Worm (Caenorhabditis elegans) whole organism, L1 larva: ENCODE measurements around the gene marc-1.
A peak's percentile ranks its signal among the peaks of the same experiment; 100 is the strongest.

ENCODE experiments used
- C04F5.9 ChIP-seq: sonication (generic microtip); optimal IDR thresholded peaks from 2 replicates; lab custom pipeline; 2016; ENCODE audit warnings: missing genetic modification characterization, missing compliant biosample characterization
- C34B4.2 ChIP-seq: sonication (generic microtip); optimal IDR thresholded peaks from 2 replicates; lab custom pipeline; 2017; ENCODE audit warnings: mild to moderate bottlenecking, missing genetic modification characterization, missing compliant biosample characterization
- alr-1 ChIP-seq: fragments of 200-800 bp; sonication (Bioruptor generic); optimal IDR thresholded peaks from 2 replicates; lab custom pipeline; 2018; ENCODE audit warnings: borderline replicate concordance, mild to moderate bottlenecking, missing genetic modification characterization, missing compliant biosample characterization
- ama-1 ChIP-seq: fragments of 150-350 bp; optimal IDR thresholded peaks from 2 replicates; lab custom pipeline; 2014
- ceh-63 ChIP-seq: fragments of 200-800 bp; sonication (Bioruptor generic); optimal IDR thresholded peaks from 2 replicates; lab custom pipeline; 2018; ENCODE audit warnings: mild to moderate bottlenecking, missing genetic modification characterization, missing compliant biosample characterization
- ceh-90 ChIP-seq: sonication (generic microtip); optimal IDR thresholded peaks from 2 replicates; lab custom pipeline; 2016; ENCODE audit warnings: missing genetic modification characterization, missing compliant biosample characterization
- ces-1 ChIP-seq: fragments of 150-350 bp; optimal IDR thresholded peaks from 2 replicates; lab custom pipeline; 2014; ENCODE audit warnings: missing biosample characterization, missing genetic modification reagents, missing genetic modification characterization
- dpl-1 ChIP-seq, 3 experiments: fragments of 150-350 bp in 2 of 3; sonication (generic microtip) in 1 of 3; optimal IDR thresholded peaks; 2 replicates each; lab custom pipeline; 2014 to 2017; ENCODE audit warnings: missing biosample characterization in 3 of 3, missing genetic modification characterization in 3 of 3, missing genetic modification reagents in 3 of 3
- egl-13 ChIP-seq: sonication (generic microtip); optimal IDR thresholded peaks from 2 replicates; lab custom pipeline; 2016; ENCODE audit warnings: missing genotype, missing genetic modification reagents, missing genetic modification characterization, missing compliant biosample characterization
- egl-27 ChIP-seq, 2 experiments: fragments of 150-350 bp in 1 of 2; sonication (generic microtip); optimal IDR thresholded peaks; 3 replicates each; lab custom pipeline; 2017 to 2018; ENCODE audit warnings: missing biosample characterization in 2 of 2, missing genetic modification characterization in 2 of 2, missing genetic modification reagents in 2 of 2
- elt-2 ChIP-seq: sonication (generic microtip); optimal IDR thresholded peaks from 2 replicates; lab custom pipeline; 2016; ENCODE audit warnings: missing genetic modification characterization, mild to moderate bottlenecking, inconsistent platforms, missing compliant biosample characterization, missing genetic modification reagents
- ets-5 ChIP-seq: fragments of 200-800 bp; sonication (Bioruptor generic); IDR thresholded peaks from 2 replicates; pipeline ENCODE4 v1.3.6; 2022; ENCODE audit warnings: missing genetic modification characterization, missing compliant biosample characterization
- fkh-10 ChIP-seq: sonication (generic microtip); optimal IDR thresholded peaks from 2 replicates; lab custom pipeline; 2017; ENCODE audit warnings: missing biosample characterization, missing genetic modification reagents, missing genetic modification characterization
- fkh-4 ChIP-seq: sonication (generic microtip); optimal IDR thresholded peaks from 2 replicates; lab custom pipeline; 2016; ENCODE audit warnings: missing compliant biosample characterization, missing genetic modification characterization, borderline replicate concordance
- fkh-8 ChIP-seq: sonication (generic microtip); optimal IDR thresholded peaks from 2 replicates; lab custom pipeline; 2016; ENCODE audit warnings: mild to moderate bottlenecking, missing genetic modification characterization, missing compliant biosample characterization
- grh-1 ChIP-seq: fragments of 200-800 bp; sonication (Bioruptor generic); IDR thresholded peaks from 2 replicates; pipeline ENCODE4 v1.3.6; 2022; ENCODE audit warnings: missing genetic modification reagents, missing genetic modification characterization, missing compliant biosample characterization
- hlh-17 ChIP-seq: fragments of 200-800 bp; sonication (Bioruptor generic); optimal IDR thresholded peaks from 2 replicates; lab custom pipeline; 2018; ENCODE audit warnings: missing genetic modification characterization, mild to moderate bottlenecking, missing compliant biosample characterization, moderate library complexity, borderline replicate concordance
- isw-1 ChIP-seq: fragments of 200-800 bp; sonication (Bioruptor generic); IDR thresholded peaks from 2 replicates; pipeline ENCODE4 v1.3.6; 2022; ENCODE audit warnings: missing genetic modification characterization, missing compliant biosample characterization
- jun-1 ChIP-seq: fragments of 150-350 bp; optimal IDR thresholded peaks from 2 replicates; lab custom pipeline; 2014; ENCODE audit warnings: missing biosample characterization, missing genetic modification reagents, missing genetic modification characterization
- lin-14 ChIP-seq: fragments of 200-800 bp; sonication (Bioruptor generic); optimal IDR thresholded peaks from 2 replicates; lab custom pipeline; 2018; ENCODE audit warnings: mild to moderate bottlenecking, missing genetic modification characterization, moderate library complexity, missing compliant biosample characterization
- lin-35 ChIP-seq, 2 experiments: fragments of 150-350 bp; optimal IDR thresholded peaks; 2 replicates each; lab custom pipeline; 2014; ENCODE audit warnings: missing biosample characterization in 2 of 2, missing genetic modification characterization in 2 of 2, missing genetic modification reagents in 2 of 2
- lin-39 ChIP-seq: fragments of 150-350 bp; optimal IDR thresholded peaks from 2 replicates; lab custom pipeline; 2014; ENCODE audit warnings: missing biosample characterization, missing genetic modification reagents, missing genetic modification characterization
- lir-3 ChIP-seq: sonication (generic microtip); optimal IDR thresholded peaks from 2 replicates; lab custom pipeline; 2016; ENCODE audit warnings: mild to moderate bottlenecking, missing genetic modification characterization, moderate library complexity, missing compliant biosample characterization; ENCODE audit not compliant: poor library complexity
- lsy-2 ChIP-seq, 2 experiments: fragments of 150-350 bp; optimal IDR thresholded peaks; 2 replicates each; lab custom pipeline; 2014; ENCODE audit warnings: missing biosample characterization in 2 of 2, missing genetic modification characterization in 2 of 2
- mab-9 ChIP-seq: fragments of 200-800 bp; sonication (Bioruptor generic); IDR thresholded peaks from 2 replicates; pipeline ENCODE4 v1.3.6; 2022; ENCODE audit warnings: missing genetic modification reagents, missing genetic modification characterization, missing compliant biosample characterization
- mep-1 ChIP-seq: fragments of 150-350 bp; optimal IDR thresholded peaks from 2 replicates; lab custom pipeline; 2014; ENCODE audit warnings: missing biosample characterization, missing genetic modification characterization
- nhr-20 ChIP-seq: sonication (generic microtip); optimal IDR thresholded peaks from 2 replicates; lab custom pipeline; 2016; ENCODE audit warnings: mild to moderate bottlenecking, missing genetic modification characterization, missing compliant biosample characterization
- nhr-28 ChIP-seq: fragments of 150-350 bp; optimal IDR thresholded peaks from 2 replicates; lab custom pipeline; 2014; ENCODE audit warnings: missing biosample characterization, missing genetic modification characterization
- nhr-47 ChIP-seq: sonication (generic microtip); optimal IDR thresholded peaks from 2 replicates; lab custom pipeline; 2016; ENCODE audit warnings: mild to moderate bottlenecking, missing genetic modification characterization, moderate library complexity, missing compliant biosample characterization
- nhr-71 ChIP-seq: sonication (generic microtip); optimal IDR thresholded peaks from 2 replicates; lab custom pipeline; 2016; ENCODE audit warnings: mild to moderate bottlenecking, missing genetic modification characterization, moderate library complexity, missing compliant biosample characterization
- nhr-77 ChIP-seq: fragments of 150-350 bp; optimal IDR thresholded peaks from 2 replicates; lab custom pipeline; 2014; ENCODE audit warnings: missing biosample characterization, missing genetic modification characterization
- nhr-84 ChIP-seq: sonication (generic microtip); optimal IDR thresholded peaks from 2 replicates; lab custom pipeline; 2017; ENCODE audit warnings: missing biosample characterization, missing genetic modification characterization
- nhr-85 ChIP-seq: sonication (generic microtip); peaks from one replicate; lab custom pipeline; 2016; ENCODE audit warnings: missing genetic modification characterization, inconsistent platforms, missing compliant biosample characterization
- nhr-90 ChIP-seq: sonication (generic microtip); optimal IDR thresholded peaks from 2 replicates; lab custom pipeline; 2016; ENCODE audit warnings: mild to moderate bottlenecking, missing genetic modification characterization, missing compliant biosample characterization; ENCODE audit not compliant: poor library complexity
- pag-3 ChIP-seq: sonication (generic microtip); optimal IDR thresholded peaks from 2 replicates; lab custom pipeline; 2017; ENCODE audit warnings: missing genetic modification characterization, mild to moderate bottlenecking, missing compliant biosample characterization, antibody characterized with exemption, borderline replicate concordance; ENCODE audit not compliant: insufficient read depth
- skn-1 ChIP-seq: fragments of 150-350 bp; optimal IDR thresholded peaks from 2 replicates; lab custom pipeline; 2014; ENCODE audit warnings: missing biosample characterization, missing genetic modification characterization
- tbx-2 ChIP-seq: sonication (generic microtip); optimal IDR thresholded peaks from 2 replicates; lab custom pipeline; 2016; ENCODE audit warnings: missing genetic modification characterization, missing compliant biosample characterization
- tlp-1 ChIP-seq: fragments of 150-350 bp; optimal IDR thresholded peaks from 2 replicates; lab custom pipeline; 2014; ENCODE audit warnings: missing biosample characterization, missing genetic modification characterization
- unc-30 ChIP-seq: sonication (generic microtip); optimal IDR thresholded peaks from 2 replicates; lab custom pipeline; 2017; ENCODE audit warnings: missing biosample characterization, missing genetic modification characterization
- unc-86 ChIP-seq: sonication (generic microtip); optimal IDR thresholded peaks from 2 replicates; lab custom pipeline; 2016; ENCODE audit warnings: missing genetic modification characterization, missing compliant biosample characterization
- ztf-11 ChIP-seq, 2 experiments: sonication (generic microtip); optimal IDR thresholded peaks; 2 replicates each; lab custom pipeline; 2016 to 2017; ENCODE audit warnings: missing genetic modification characterization in 2 of 2, missing biosample characterization in 1 of 2, missing compliant biosample characterization in 1 of 2
- ztf-4 ChIP-seq: fragments of 150-350 bp; optimal IDR thresholded peaks from 2 replicates; lab custom pipeline; 2014; ENCODE audit warnings: missing biosample characterization, missing genetic modification characterization

Gene marc-1

ce11 chrV:9771970-9772369 lies 32.5 kb downstream of the marc-1 start, which contains the start of gene F46B6.2:
Gene F46B6.2, plus strand, starts transcription at chrV:9772285.
- TF ChIP-seq fkh-10 (GFP tag; lab: Kevin White, UChicago) (peak; percentile 56), ces-1 (GFP tag; lab: Kevin White, UChicago) (peak; percentile 99), grh-1 (no peak)

- TF ChIP-seq jun-1 (tag; lab: Kevin White, UChicago): no peak
- no peak for TF ChIP-seq isw-1
- no peak for TF ChIP-seq C04F5.9 (tag; lab: Kevin White, UChicago)
- no peak for TF ChIP-seq tlp-1 (tag; lab: Kevin White, UChicago)
- no peak for TF ChIP-seq nhr-90 (tag; lab: Kevin White, UChicago)
- TF ChIP-seq fkh-8: no peak
- TF ChIP-seq nhr-71 (tag; lab: Kevin White, UChicago): no peak
- no peak for TF ChIP-seq lin-39
- no peak for TF ChIP-seq pag-3
- no peak for TF ChIP-seq alr-1 (tag; lab: Kevin White, UChicago)
- TF ChIP-seq ama-1: no peak
- no peak for TF ChIP-seq nhr-77 (tag; lab: Kevin White, UChicago)
Observed at ce11 chrV:9775734-9776133, 36.2 kb downstream of the marc-1 start, which contains the start of gene F46B6.12. Gene F46B6.12, minus strand, starts transcription at chrV:9775834.

DNA sequence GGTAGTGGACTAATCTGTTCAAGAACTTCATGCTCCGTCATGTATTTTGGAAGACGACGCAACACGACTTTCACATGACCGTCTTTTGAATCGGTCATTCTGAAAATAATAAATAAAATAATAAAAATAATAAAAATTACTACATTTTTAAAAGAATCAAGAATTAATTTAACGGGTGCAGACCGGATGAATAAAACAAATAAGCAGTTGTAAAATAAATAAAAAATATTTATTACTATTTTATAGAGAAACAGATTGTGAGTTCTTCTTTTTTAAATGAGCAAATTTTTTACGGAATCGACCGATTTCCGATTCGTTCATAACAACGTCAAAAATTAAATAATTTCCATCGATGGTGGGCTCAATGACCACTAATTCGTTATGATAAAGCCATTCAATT lies 38.1 kb downstream of the marc-1 start, which contains the start of gene smg-4:
Gene smg-4, minus strand, starts transcription at position 101 of the 400 bp plus-strand sequence.
- TF ChIP-seq mep-1 (tag; lab: Kevin White, UChicago) (no peak), lin-14 (no peak), lsy-2 (tag; optimal IDR thresholded peaks at IDR 0.05; lab: Kevin White, UChicago) (no peak), dpl-1 (GFP tag; optimal IDR thresholded peaks at IDR 0.05; lab: Kevin White, UChicago) (no peak), fkh-8 (no peak), ztf-11 (tag; optimal IDR thresholded peaks at IDR 0.05; lab: Kevin White, UChicago) (no peak), C34B4.2 (tag; lab: Kevin White, UChicago) (no peak), nhr-85 (tag; lab: Kevin White, UChicago) (no peak), nhr-20 (tag; lab: Kevin White, UChicago) (no peak), fkh-4 (tag; lab: Kevin White, UChicago) (no peak), nhr-71 (tag; lab: Kevin White, UChicago) (no peak), unc-30 (tag; lab: Kevin White, UChicago) (no peak), lin-35 (GFP tag; optimal IDR thresholded peaks at IDR 0.05; lab: Kevin White, UChicago) (no peak), lir-3 (no peak), ets-5 (GFP tag; lab: Robert Waterston, UW) (no peak), nhr-84 (no peak), ceh-63 (GFP tag; lab: Kevin White, UChicago) (no peak), ceh-90 (tag; lab: Kevin White, UChicago) (no peak), elt-2 (tag; lab: Kevin White, UChicago) (no peak)
- TF ChIP-seq, all 84 proteins: peak for 0

- TF ChIP-seq lin-39 (no peak), ztf-4 (tag; lab: Kevin White, UChicago) (no peak), skn-1 (tag; lab: Kevin White, UChicago) (no peak), C04F5.9 (tag; lab: Kevin White, UChicago) (no peak), egl-27 (tag; optimal IDR thresholded peaks at IDR 0.05; lab: Kevin White, UChicago) (no peak), ceh-90 (tag; lab: Kevin White, UChicago) (no peak), unc-86 (tag; lab: Kevin White, UChicago) (no peak), tbx-2 (tag; lab: Kevin White, UChicago) (no peak), mab-9 (GFP tag; lab: Robert Waterston, UW) (no peak), egl-13 (tag; lab: Kevin White, UChicago) (no peak), hlh-17 (GFP tag; lab: Kevin White, UChicago) (no peak), nhr-47 (tag; lab: Kevin White, UChicago) (no peak), nhr-85 (tag; lab: Kevin White, UChicago) (no peak), tlp-1 (tag; lab: Kevin White, UChicago) (no peak), nhr-28 (tag; lab: Kevin White, UChicago) (no peak)
Observed at ce11 chrV:9779418-9779817, 39.9 kb downstream of the marc-1 start, which contains the start of gene F46B6.4. Gene F46B6.4, minus strand, starts transcription at chrV:9779518.
